Fruit fly (Drosophila melanogaster): Measurements from ENCODE around the gene Sugb.

Gene Sugb

dm6 chr3L:11696294-11697116 is 12.7 kb downstream of the Sugb start, which contains the start of gene Dph1 (continued):
- TF ChIP-seq CG17361 (GFP tag; IDR thresholded peaks at IDR 0.05) (peak; percentile 81), sob (GFP tag; IDR thresholded peaks at IDR 0.05) (peak; percentile 57), CG6791 (GFP tag; IDR thresholded peaks at IDR 0.05; ENCODE audit: partially characterized antibody) (no peak), MTF-1 (GFP tag; optimal IDR thresholded peaks at IDR 0.05; ENCODE audit: borderline replicate concordance) (peak; percentile 54), fd64A (GFP tag; optimal IDR thresholded peaks at IDR 0.05) (peak; percentile 84), lmd (GFP tag; IDR thresholded peaks at IDR 0.05) (peak; percentile 86; the same call in 1 of the 2 replicates), CG10274 (GFP tag; optimal IDR thresholded peaks at IDR 0.05) (peak; percentile 40), oc (tag; optimal IDR thresholded peaks at IDR 0.05) (peak; percentile 91), CG8478 (optimal IDR thresholded peaks at IDR 0.05) (no peak), Oli (tag; optimal IDR thresholded peaks at IDR 0.05) (peak; percentile 86), crc (GFP tag; optimal IDR thresholded peaks at IDR 0.05) (peak; percentile 90), CG8089 (GFP tag; optimal IDR thresholded peaks at IDR 0.05) (peak; percentile 76), bab2 (GFP tag; optimal IDR thresholded peaks at IDR 0.05) (peak; percentile 93), Stat92E (GFP tag; optimal IDR thresholded peaks at IDR 0.05) (peak in 1 of 3 experiments; percentile 92), repo (GFP tag; optimal IDR thresholded peaks at IDR 0.05) (peak; percentile 89), CG31224 (GFP tag; IDR thresholded peaks at IDR 0.05) (peak; percentile 82; the same call in 1 of the 2 replicates), sc (optimal IDR thresholded peaks at IDR 0.05) (no peak), sc (GFP tag; optimal IDR thresholded peaks at IDR 0.05) (peak; percentile 52), CG4404 (GFP tag; IDR thresholded peaks at IDR 0.05) (peak; percentile 48; the same call in 1 of the 2 replicates), rib (GFP tag; IDR thresholded peaks at IDR 0.05) (peak; percentile 50; the same call in 1 of the 2 replicates), CG18476 (GFP tag; optimal IDR thresholded peaks at IDR 0.05) (peak; percentile 49), tup (GFP tag; optimal IDR thresholded peaks at IDR 0.05) (peak; percentile 47), ac (GFP tag; optimal IDR thresholded peaks at IDR 0.05) (peak; percentile 48), amos (GFP tag; IDR thresholded peaks at IDR 0.05; ENCODE audit: partially characterized antibody) (peak; percentile 70; the same call in 1 of the 2 replicates), dmrt11E (tag; optimal IDR thresholded peaks at IDR 0.05) (peak; percentile 83), Xrp1 (GFP tag; IDR thresholded peaks at IDR 0.05) (peak; percentile 91)

dm6 chr3L:11699163-11699562 is 15.4 kb downstream of the Sugb start, which contains the start of gene Dnai2:
Dnai2 (minus strand) TSS chr3L:11699263.
- TF ChIP-seq D19B (GFP tag; optimal IDR thresholded peaks at IDR 0.05) (no peak), Med (GFP tag) (peak; percentile 33)

- no peak for TF ChIP-seq Oaz (GFP tag; IDR thresholded peaks at IDR 0.05)
- peak; percentile 43 for TF ChIP-seq Drgx (GFP tag; IDR thresholded peaks at IDR 0.05)
Observed at dm6 chr3L:11701649-11702048, 17.9 kb downstream of the Sugb start.

dm6 chr3L:11703579-11703978 is 19.8 kb downstream of the Sugb start:
- TF ChIP-seq yki (optimal IDR thresholded peaks at IDR 0.05) (no peak), CG30403 (GFP tag; optimal IDR thresholded peaks at IDR 0.05) (no peak), lilli (GFP tag; optimal IDR thresholded peaks at IDR 0.05) (no peak), chinmo (GFP tag; IDR thresholded peaks at IDR 0.05; ENCODE audit: partially characterized antibody) (no peak), bowl (GFP tag; IDR thresholded peaks at IDR 0.05) (no peak), toy (GFP tag; IDR thresholded peaks at IDR 0.05) (no peak), Fer2 (tag; optimal IDR thresholded peaks at IDR 0.05) (no peak), her (GFP tag; optimal IDR thresholded peaks at IDR 0.05) (no peak), CG7839 (tag; optimal IDR thresholded peaks at IDR 0.05) (no peak), CG8388 (GFP tag; optimal IDR thresholded peaks at IDR 0.05) (no peak), CG16779 (GFP tag; IDR thresholded peaks at IDR 0.05) (no peak), vfl (GFP tag; optimal IDR thresholded peaks at IDR 0.05) (no peak), cwo (GFP tag; optimal IDR thresholded peaks at IDR 0.05) (peak; percentile 22), CG15601 (tag; optimal IDR thresholded peaks at IDR 0.05) (no peak), CG2116 (GFP tag; optimal IDR thresholded peaks at IDR 0.05) (no peak), pita (GFP tag; optimal IDR thresholded peaks at IDR 0.05) (no peak), ro (GFP tag; IDR thresholded peaks at IDR 0.05) (no peak)

Data from whole organism, embryonic.